Worm (Caenorhabditis elegans) whole organism, midembryonic: ENCODE measurements around the gene K10H10.4.

Experiments
- flt-1 ChIP-seq: fragments of 200-800 bp; sonication (Bioruptor generic); IDR thresholded peaks from 2 replicates; pipeline ENCODE4 v1.3.6; 2022; ENCODE audit warnings: missing genetic modification characterization, missing compliant biosample characterization
- klf-2 ChIP-seq: fragments of 200-800 bp; sonication (Bioruptor generic); conservative IDR thresholded peaks from 2 replicates; pipeline ENCODE4 v1.3.6; 2022; ENCODE audit warnings: missing genetic modification reagents, missing genetic modification characterization, missing compliant biosample characterization
- ztf-23 ChIP-seq: fragments of 200-800 bp; sonication (Bioruptor generic); IDR thresholded peaks from 2 replicates; pipeline ENCODE4 v1.3.6; 2022; ENCODE audit warnings: missing genetic modification reagents, missing genetic modification characterization, missing compliant biosample characterization

DNA sequence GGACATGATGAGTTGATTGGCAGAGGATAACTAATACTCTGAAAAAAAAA lies 6.0 kb upstream of the K10H10.4 start, which contains the start of gene cysl-2:
- TF ChIP-seq klf-2 (GFP tag; lab: Robert Waterston, UW) (no peak), flt-1 (GFP tag; lab: Robert Waterston, UW) (no peak), ztf-23 (GFP tag; lab: Robert Waterston, UW) (no peak)
